Worm (Caenorhabditis elegans): ENCODE data around the gene aqp-6.

DNA sequence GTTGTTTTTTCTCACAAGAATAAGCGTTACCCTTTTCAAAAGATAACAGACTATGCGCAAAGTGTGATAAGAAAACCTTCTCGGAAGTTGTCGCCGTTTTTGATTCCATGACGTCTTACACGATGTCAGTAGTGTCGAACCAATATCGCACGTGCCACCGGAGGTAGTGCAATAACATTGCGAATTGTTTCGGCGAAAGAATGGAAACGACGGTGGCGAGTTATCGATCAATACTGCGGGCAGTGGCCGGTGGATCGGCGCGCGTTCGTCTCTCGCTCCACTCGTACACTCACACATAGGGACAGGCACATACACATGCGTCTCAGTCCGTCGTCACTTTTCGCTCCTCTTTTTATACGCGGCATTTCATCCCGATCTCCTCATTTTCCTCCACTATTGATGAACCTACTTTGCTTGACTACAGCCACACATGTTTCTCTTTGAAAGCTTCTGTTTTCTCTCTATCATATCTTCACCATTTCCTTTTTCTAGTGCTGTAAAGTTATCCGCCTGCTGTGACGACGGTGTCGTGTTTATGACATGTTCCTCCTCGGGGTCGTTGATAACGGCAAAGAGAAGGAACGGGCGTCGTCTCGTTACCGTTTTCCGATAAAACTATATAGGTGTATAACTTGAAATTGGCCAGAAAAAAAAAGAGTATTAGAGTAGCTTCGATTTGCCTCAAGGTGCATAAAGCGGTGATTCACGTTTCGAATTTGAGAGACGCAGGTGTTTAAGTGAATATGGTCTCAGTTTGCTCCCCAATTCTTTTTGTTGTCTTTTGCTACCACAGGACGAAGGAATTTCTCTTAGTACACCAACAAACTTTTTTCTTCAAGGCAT lies 33.1 kb downstream of the aqp-6 start:
- TF ChIP-seq him-1 (tag; optimal IDR thresholded peaks at IDR 0.05) = no peak
- TF ChIP-seq W03F9.2 (tag; optimal IDR thresholded peaks at IDR 0.05) = no peak
- TF ChIP-seq dao-5 (tag; optimal IDR thresholded peaks at IDR 0.05) = no peak

All from whole organism, L4/young adult.